Worm (Caenorhabditis elegans) whole organism, L2 larva: ENCODE results near the gene F23A7.4.

Source experiments
- C34F6.9 ChIP-seq: fragments of 150-350 bp; optimal IDR thresholded peaks from 2 replicates; lab custom pipeline; 2014; ENCODE audit warnings: missing biosample characterization, missing genetic modification characterization
- F13H6.1 ChIP-seq: sonication (generic microtip); optimal IDR thresholded peaks from 2 replicates; lab custom pipeline; 2016; ENCODE audit warnings: missing genetic modification characterization, missing compliant biosample characterization
- alr-1 ChIP-seq: fragments of 150-350 bp; optimal IDR thresholded peaks from 2 replicates; lab custom pipeline; 2014; ENCODE audit warnings: missing biosample characterization, missing genetic modification characterization
- aly-2 ChIP-seq: fragments of 150-350 bp; optimal IDR thresholded peaks from 2 replicates; lab custom pipeline; 2014; ENCODE audit warnings: missing biosample characterization, missing genetic modification characterization
- ama-1 ChIP-seq: fragments of 150-350 bp; optimal IDR thresholded peaks from 2 replicates; lab custom pipeline; 2018; ENCODE audit warnings: inconsistent platforms
- blmp-1 ChIP-seq: sonication (generic microtip); optimal IDR thresholded peaks from 2 replicates; lab custom pipeline; 2017; ENCODE audit warnings: missing genetic modification characterization, mild to moderate bottlenecking, missing compliant biosample characterization, antibody characterized with exemption, moderate library complexity; ENCODE audit not compliant: insufficient read depth
- ceh-16 ChIP-seq: fragments of 150-350 bp; optimal IDR thresholded peaks from 2 replicates; lab custom pipeline; 2014; ENCODE audit warnings: missing biosample characterization, missing genetic modification characterization
- crh-2 ChIP-seq: sonication (generic microtip); optimal IDR thresholded peaks from 2 replicates; lab custom pipeline; 2017; ENCODE audit warnings: missing biosample characterization, missing genetic modification characterization
- dmd-4 ChIP-seq: sonication (generic microtip); optimal IDR thresholded peaks from 2 replicates; lab custom pipeline; 2017; ENCODE audit warnings: missing biosample characterization, missing genetic modification characterization
- elt-3 ChIP-seq: sonication (generic microtip); optimal IDR thresholded peaks from 2 replicates; lab custom pipeline; 2017; ENCODE audit warnings: missing biosample characterization, missing genetic modification characterization
- fos-1 ChIP-seq: fragments of 150-350 bp; optimal IDR thresholded peaks from 2 replicates; lab custom pipeline; 2014; ENCODE audit warnings: missing biosample characterization, missing genetic modification characterization
- gmeb-1 ChIP-seq: fragments of 150-350 bp; optimal IDR thresholded peaks from 2 replicates; lab custom pipeline; 2014; ENCODE audit warnings: missing biosample characterization, missing genetic modification characterization
- lin-11 ChIP-seq: fragments of 150-350 bp; sonication (generic microtip); optimal IDR thresholded peaks from 2 replicates; lab custom pipeline; 2014; ENCODE audit warnings: missing biosample characterization, missing genetic modification characterization, inconsistent platforms, mixed read lengths
- lin-13 ChIP-seq: fragments of 150-350 bp; optimal IDR thresholded peaks from 2 replicates; lab custom pipeline; 2014; ENCODE audit warnings: missing biosample characterization, missing genetic modification reagents, missing genetic modification characterization
- lin-39 ChIP-seq: fragments of 150-350 bp; optimal IDR thresholded peaks from 2 replicates; lab custom pipeline; 2014; ENCODE audit warnings: missing biosample characterization, missing genetic modification reagents, missing genetic modification characterization
- lsy-2 ChIP-seq, 2 experiments: fragments of 150-350 bp in 1 of 2; sonication (generic microtip) in 1 of 2; optimal IDR thresholded peaks; 2 replicates each; lab custom pipeline; 2014 to 2017; ENCODE audit warnings: missing biosample characterization in 2 of 2, missing genetic modification characterization in 2 of 2
- mab-5 ChIP-seq: fragments of 150-350 bp; optimal IDR thresholded peaks from 2 replicates; lab custom pipeline; 2014; ENCODE audit warnings: missing biosample characterization, missing genetic modification characterization
- nhr-10 ChIP-seq: sonication (generic microtip); optimal IDR thresholded peaks from 2 replicates; lab custom pipeline; 2017; ENCODE audit warnings: missing biosample characterization, missing genetic modification characterization
- nhr-12 ChIP-seq: fragments of 150-350 bp; optimal IDR thresholded peaks from 2 replicates; lab custom pipeline; 2014; ENCODE audit warnings: missing biosample characterization, missing genetic modification characterization
- nhr-129 ChIP-seq: fragments of 150-350 bp; optimal IDR thresholded peaks from 2 replicates; lab custom pipeline; 2014; ENCODE audit warnings: missing biosample characterization, missing genetic modification characterization
- nhr-21 ChIP-seq: fragments of 150-350 bp; optimal IDR thresholded peaks from 2 replicates; lab custom pipeline; 2014; ENCODE audit warnings: missing biosample characterization, missing genetic modification characterization
- nhr-25 ChIP-seq: fragments of 150-350 bp; sonication (generic microtip); optimal IDR thresholded peaks from 3 replicates; lab custom pipeline; 2014; ENCODE audit warnings: missing biosample characterization, missing genetic modification characterization
- nhr-77 ChIP-seq: fragments of 150-350 bp; optimal IDR thresholded peaks from 2 replicates; lab custom pipeline; 2014; ENCODE audit warnings: missing biosample characterization, missing genetic modification characterization
- peb-1 ChIP-seq: fragments of 150-350 bp; optimal IDR thresholded peaks from 2 replicates; lab custom pipeline; 2014; ENCODE audit warnings: missing biosample characterization, missing genetic modification characterization
- skn-1 ChIP-seq: sonication (generic microtip); optimal IDR thresholded peaks from 2 replicates; lab custom pipeline; 2017; ENCODE audit warnings: missing biosample characterization, missing genetic modification characterization
- sma-3 ChIP-seq: sonication (generic microtip); optimal IDR thresholded peaks from 2 replicates; lab custom pipeline; 2016; ENCODE audit warnings: missing genetic modification reagents, missing genetic modification characterization, missing compliant biosample characterization
- sma-9 ChIP-seq, 2 experiments: fragments of 150-350 bp in 1 of 2; sonication (generic microtip) in 1 of 2; optimal IDR thresholded peaks; 2 replicates each; lab custom pipeline; 2014 to 2016; ENCODE audit warnings: missing genetic modification characterization in 2 of 2, mild to moderate bottlenecking in 1 of 2, missing biosample characterization in 1 of 2, missing compliant biosample characterization in 1 of 2, missing genetic modification reagents in 1 of 2, moderate library complexity in 1 of 2
- snpc-4 ChIP-seq: fragments of 150-350 bp; optimal IDR thresholded peaks from 2 replicates; lab custom pipeline; 2014; ENCODE audit warnings: missing biosample characterization, missing genetic modification characterization
- unc-39 ChIP-seq: fragments of 150-350 bp; optimal IDR thresholded peaks from 2 replicates; lab custom pipeline; 2014; ENCODE audit warnings: missing biosample characterization, missing genetic modification characterization
- unc-55 ChIP-seq: fragments of 150-350 bp; sonication (generic microtip); optimal IDR thresholded peaks from 3 replicates; lab custom pipeline; 2014; ENCODE audit warnings: missing biosample characterization, missing genetic modification reagents, missing genetic modification characterization
- zag-1 ChIP-seq: fragments of 150-350 bp; optimal IDR thresholded peaks from 2 replicates; lab custom pipeline; 2014; ENCODE audit warnings: missing biosample characterization, missing genetic modification characterization
- ztf-1 ChIP-seq: fragments of 200-800 bp; sonication (Bioruptor generic); conservative IDR thresholded peaks from 2 replicates; pipeline ENCODE4 v1.3.6; 2022; ENCODE audit warnings: missing genetic modification characterization, missing compliant biosample characterization
- ztf-11 ChIP-seq: sonication (generic microtip); optimal IDR thresholded peaks from 2 replicates; lab custom pipeline; 2017; ENCODE audit warnings: missing biosample characterization, missing genetic modification characterization
- ztf-4 ChIP-seq: fragments of 150-350 bp; optimal IDR thresholded peaks from 2 replicates; lab custom pipeline; 2014; ENCODE audit warnings: missing biosample characterization, missing genetic modification characterization

The F23A7.4 gene

DNA sequence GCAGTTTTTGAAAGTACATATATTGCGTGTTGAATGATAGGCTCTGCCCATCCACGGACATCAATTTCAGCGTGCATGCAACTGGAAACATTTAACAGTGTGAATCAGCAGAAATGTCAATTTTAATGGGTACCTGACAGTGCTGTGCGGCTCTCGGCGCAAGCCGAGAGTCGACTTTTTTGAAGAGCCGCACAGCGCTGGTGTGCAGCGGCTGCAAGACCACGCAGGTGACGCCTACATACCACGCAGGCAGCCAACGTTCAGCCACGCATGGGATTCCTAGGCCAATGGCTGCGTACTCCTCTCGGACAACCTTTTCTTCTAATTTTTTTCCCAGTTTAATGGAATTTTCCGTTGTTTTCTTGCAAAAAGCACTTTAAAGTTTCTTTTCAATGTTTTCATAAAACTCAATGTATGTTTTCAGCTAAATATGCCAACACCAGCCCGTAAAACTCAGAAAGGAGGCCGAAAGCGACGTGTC, 32.4 kb downstream of the F23A7.4 start, which contains the start of gene W10G6.1:
W10G6.1 (plus strand) TSS at position 431 of the 481 bp plus-strand sequence.
- TF ChIP-seq nhr-10 = no peak
- no peak for TF ChIP-seq ztf-4
- TF ChIP-seq unc-55 (GFP tag; lab: Kevin White, UChicago) = no peak
- no peak for TF ChIP-seq C34F6.9
- TF ChIP-seq nhr-12 (tag; lab: Kevin White, UChicago) = no peak
- no peak for TF ChIP-seq alr-1
- TF ChIP-seq nhr-25 = no peak
- TF ChIP-seq snpc-4 = no peak
- TF ChIP-seq lin-11 (tag; lab: Kevin White, UChicago) = no peak
- no peak for TF ChIP-seq fos-1
- no peak for TF ChIP-seq lin-39
- no peak for TF ChIP-seq gmeb-1 (tag; lab: Kevin White, UChicago)
- TF ChIP-seq nhr-77 = no peak
- TF ChIP-seq mab-5 (tag; lab: Kevin White, UChicago) = no peak
- no peak for TF ChIP-seq blmp-1 (tag; lab: Kevin White, UChicago)
- no peak for TF ChIP-seq ama-1 (lab: Kevin White, UChicago)

DNA sequence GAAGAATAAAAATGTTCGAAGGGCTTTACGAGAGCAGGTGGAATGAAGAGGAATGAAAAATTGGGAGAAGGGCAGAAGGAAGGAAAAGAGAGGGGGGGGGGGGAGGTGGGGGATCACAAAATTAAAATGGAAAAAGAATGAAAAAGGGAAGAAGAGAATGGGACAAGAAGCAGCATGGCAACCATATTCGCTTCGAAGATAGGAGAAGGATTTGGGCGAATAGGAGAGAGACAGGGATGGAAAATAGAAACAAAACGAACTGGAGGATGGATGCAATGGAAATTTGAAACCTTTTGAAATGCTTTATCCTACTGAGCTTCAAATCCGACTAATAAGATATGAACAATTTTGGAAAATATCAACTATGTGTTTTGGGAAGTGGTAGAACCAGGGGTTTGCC, 38.3 kb downstream of the F23A7.4 start, which contains the start of gene W10G6.6:
W10G6.6 (minus strand) TSS at position 101 of the 400 bp plus-strand sequence.
- no peak for TF ChIP-seq F13H6.1 (tag; lab: Kevin White, UChicago)
- no peak for TF ChIP-seq blmp-1 (tag; lab: Kevin White, UChicago)
- no peak for TF ChIP-seq nhr-25
- TF ChIP-seq ztf-1 (GFP tag; lab: Robert Waterston, UW) = no peak
- no peak for TF ChIP-seq ztf-11 (tag; lab: Kevin White, UChicago)
- no peak for TF ChIP-seq aly-2 (tag; lab: Kevin White, UChicago)
- TF ChIP-seq gmeb-1 (tag; lab: Kevin White, UChicago) = no peak
- no peak for TF ChIP-seq fos-1
- no peak for TF ChIP-seq peb-1 (tag; lab: Kevin White, UChicago)
- no peak for TF ChIP-seq lin-13 (GFP tag; lab: Kevin White, UChicago)
- TF ChIP-seq dmd-4 = no peak
- TF ChIP-seq, all 48 proteins: peak for 0

- no peak for TF ChIP-seq zag-1 (tag; lab: Kevin White, UChicago)
- TF ChIP-seq, all 48 proteins: peak for 0
These were observed 46.1 kb downstream of the F23A7.4 start for ce11 chrX:16258503-16258902.

- TF ChIP-seq elt-3 (tag; lab: Kevin White, UChicago) (no peak), ceh-16 (tag; lab: Kevin White, UChicago) (no peak), nhr-77 (no peak), ztf-1 (GFP tag; lab: Robert Waterston, UW) (no peak), skn-1 (tag; lab: Kevin White, UChicago) (peak; percentile 7), fos-1 (peak; percentile 71), crh-2 (tag; lab: Kevin White, UChicago) (peak; percentile 14), nhr-25 (no peak)
These were observed 47.7 kb downstream of the F23A7.4 start for ce11 chrX:16260077-16260476.

DNA sequence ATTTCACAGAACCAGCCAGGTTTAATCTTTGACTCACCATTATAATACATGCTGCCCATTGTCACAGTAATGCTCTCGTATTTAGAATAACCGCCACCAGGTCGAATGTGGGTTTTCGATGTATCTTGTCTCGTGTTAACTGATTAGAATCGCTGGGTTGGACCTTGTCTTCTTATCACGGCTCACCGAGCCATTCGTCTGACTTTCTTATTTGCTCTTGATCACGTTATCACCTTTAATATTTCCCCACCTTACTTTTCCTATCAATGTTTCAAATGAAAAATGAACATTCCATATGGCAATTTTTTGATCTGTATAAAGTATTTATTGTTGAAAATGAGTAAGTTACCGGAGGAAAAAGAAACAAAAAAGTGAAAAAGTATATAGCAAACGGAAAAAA, 49.6 kb downstream of the F23A7.4 start, which contains the start of gene sgk-1:
sgk-1 (minus strand) TSS at position 130 of the 400 bp plus-strand sequence.
- TF ChIP-seq fos-1 = peak; percentile 46
- TF ChIP-seq sma-9 (GFP tag; optimal IDR thresholded peaks at IDR 0.05; lab: Kevin White, UChicago) = peak; percentile 30
- TF ChIP-seq sma-9 (tag; optimal IDR thresholded peaks at IDR 0.05; lab: Kevin White, UChicago) = no peak
- no peak for TF ChIP-seq unc-39
- TF ChIP-seq aly-2 (tag; lab: Kevin White, UChicago) = no peak
- TF ChIP-seq sma-3 (GFP tag; lab: Kevin White, UChicago) = no peak
- TF ChIP-seq nhr-21 (tag; lab: Kevin White, UChicago) = no peak
- TF ChIP-seq C34F6.9 = no peak
- TF ChIP-seq nhr-129 (tag; lab: Kevin White, UChicago) = no peak
- no peak for TF ChIP-seq blmp-1 (tag; lab: Kevin White, UChicago)
- TF ChIP-seq unc-55 (GFP tag; lab: Kevin White, UChicago) = no peak
- TF ChIP-seq lsy-2 (tag; optimal IDR thresholded peaks at IDR 0.05; lab: Kevin White, UChicago) = no peak
- no peak for TF ChIP-seq peb-1 (tag; lab: Kevin White, UChicago)
